Worm (Caenorhabditis elegans) whole organism, L2 larva: Measurements from ENCODE around the gene rga-1.
"Not testable (repeated sequence)": the region's sequence is repeated elsewhere in the genome, so short reads cannot be mapped to it uniquely, and the experiment has no call there.

Experiments
- C34F6.9 ChIP-seq: fragments of 150-350 bp; optimal IDR thresholded peaks from 2 replicates; lab custom pipeline; 2014; ENCODE audit warnings: missing biosample characterization, missing genetic modification characterization
- F13H6.1 ChIP-seq: sonication (generic microtip); optimal IDR thresholded peaks from 2 replicates; lab custom pipeline; 2016; ENCODE audit warnings: missing genetic modification characterization, missing compliant biosample characterization
- R02D3.7 ChIP-seq: fragments of 150-350 bp; optimal IDR thresholded peaks from 2 replicates; lab custom pipeline; 2014; ENCODE audit warnings: missing biosample characterization, missing genetic modification characterization
- Y55F3AM.14 ChIP-seq: fragments of 200-800 bp; sonication (Bioruptor generic); optimal IDR thresholded peaks from 2 replicates; lab custom pipeline; 2018; ENCODE audit warnings: mild to moderate bottlenecking, missing genetic modification characterization, missing compliant biosample characterization
- ZK546.5 ChIP-seq: sonication (generic microtip); optimal IDR thresholded peaks from 2 replicates; lab custom pipeline; 2017; ENCODE audit warnings: missing biosample characterization, missing genetic modification characterization
- alr-1 ChIP-seq: fragments of 150-350 bp; optimal IDR thresholded peaks from 2 replicates; lab custom pipeline; 2014; ENCODE audit warnings: missing biosample characterization, missing genetic modification characterization
- aly-2 ChIP-seq: fragments of 150-350 bp; optimal IDR thresholded peaks from 2 replicates; lab custom pipeline; 2014; ENCODE audit warnings: missing biosample characterization, missing genetic modification characterization
- blmp-1 ChIP-seq: sonication (generic microtip); optimal IDR thresholded peaks from 2 replicates; lab custom pipeline; 2017; ENCODE audit warnings: missing genetic modification characterization, mild to moderate bottlenecking, missing compliant biosample characterization, antibody characterized with exemption, moderate library complexity; ENCODE audit not compliant: insufficient read depth
- ceh-16 ChIP-seq: fragments of 150-350 bp; optimal IDR thresholded peaks from 2 replicates; lab custom pipeline; 2014; ENCODE audit warnings: missing biosample characterization, missing genetic modification characterization
- ceh-82 ChIP-seq: fragments of 150-350 bp; optimal IDR thresholded peaks from 2 replicates; lab custom pipeline; 2014; ENCODE audit warnings: missing biosample characterization, missing genetic modification characterization
- crh-2 ChIP-seq: sonication (generic microtip); optimal IDR thresholded peaks from 2 replicates; lab custom pipeline; 2017; ENCODE audit warnings: missing biosample characterization, missing genetic modification characterization
- dmd-4 ChIP-seq: sonication (generic microtip); optimal IDR thresholded peaks from 2 replicates; lab custom pipeline; 2017; ENCODE audit warnings: missing biosample characterization, missing genetic modification characterization
- elt-3 ChIP-seq: sonication (generic microtip); optimal IDR thresholded peaks from 2 replicates; lab custom pipeline; 2017; ENCODE audit warnings: missing biosample characterization, missing genetic modification characterization
- fos-1 ChIP-seq: fragments of 150-350 bp; optimal IDR thresholded peaks from 2 replicates; lab custom pipeline; 2014; ENCODE audit warnings: missing biosample characterization, missing genetic modification characterization
- gmeb-1 ChIP-seq: fragments of 150-350 bp; optimal IDR thresholded peaks from 2 replicates; lab custom pipeline; 2014; ENCODE audit warnings: missing biosample characterization, missing genetic modification characterization
- lin-13 ChIP-seq: fragments of 150-350 bp; optimal IDR thresholded peaks from 2 replicates; lab custom pipeline; 2014; ENCODE audit warnings: missing biosample characterization, missing genetic modification reagents, missing genetic modification characterization
- lin-39 ChIP-seq: fragments of 150-350 bp; optimal IDR thresholded peaks from 2 replicates; lab custom pipeline; 2014; ENCODE audit warnings: missing biosample characterization, missing genetic modification reagents, missing genetic modification characterization
- lsy-2 ChIP-seq, 2 experiments: fragments of 150-350 bp in 1 of 2; sonication (generic microtip) in 1 of 2; optimal IDR thresholded peaks; 2 replicates each; lab custom pipeline; 2014 to 2017; ENCODE audit warnings: missing biosample characterization in 2 of 2, missing genetic modification characterization in 2 of 2
- mab-5 ChIP-seq: fragments of 150-350 bp; optimal IDR thresholded peaks from 2 replicates; lab custom pipeline; 2014; ENCODE audit warnings: missing biosample characterization, missing genetic modification characterization
- nhr-10 ChIP-seq: sonication (generic microtip); optimal IDR thresholded peaks from 2 replicates; lab custom pipeline; 2017; ENCODE audit warnings: missing biosample characterization, missing genetic modification characterization
- nhr-12 ChIP-seq: fragments of 150-350 bp; optimal IDR thresholded peaks from 2 replicates; lab custom pipeline; 2014; ENCODE audit warnings: missing biosample characterization, missing genetic modification characterization
- nhr-129 ChIP-seq: fragments of 150-350 bp; optimal IDR thresholded peaks from 2 replicates; lab custom pipeline; 2014; ENCODE audit warnings: missing biosample characterization, missing genetic modification characterization
- nhr-21 ChIP-seq: fragments of 150-350 bp; optimal IDR thresholded peaks from 2 replicates; lab custom pipeline; 2014; ENCODE audit warnings: missing biosample characterization, missing genetic modification characterization
- nhr-6 ChIP-seq: fragments of 150-350 bp; optimal IDR thresholded peaks from 2 replicates; lab custom pipeline; 2014; ENCODE audit warnings: missing biosample characterization, missing genetic modification characterization
- nhr-77 ChIP-seq: fragments of 150-350 bp; optimal IDR thresholded peaks from 2 replicates; lab custom pipeline; 2014; ENCODE audit warnings: missing biosample characterization, missing genetic modification characterization
- peb-1 ChIP-seq: fragments of 150-350 bp; optimal IDR thresholded peaks from 2 replicates; lab custom pipeline; 2014; ENCODE audit warnings: missing biosample characterization, missing genetic modification characterization
- sem-4 ChIP-seq: fragments of 150-350 bp; optimal IDR thresholded peaks from 2 replicates; lab custom pipeline; 2014; ENCODE audit warnings: missing biosample characterization, missing genetic modification reagents, missing genetic modification characterization
- sma-9 ChIP-seq, 2 experiments: fragments of 150-350 bp in 1 of 2; sonication (generic microtip) in 1 of 2; optimal IDR thresholded peaks; 2 replicates each; lab custom pipeline; 2014 to 2016; ENCODE audit warnings: missing genetic modification characterization in 2 of 2, mild to moderate bottlenecking in 1 of 2, missing biosample characterization in 1 of 2, missing compliant biosample characterization in 1 of 2, missing genetic modification reagents in 1 of 2, moderate library complexity in 1 of 2
- unc-39 ChIP-seq: fragments of 150-350 bp; optimal IDR thresholded peaks from 2 replicates; lab custom pipeline; 2014; ENCODE audit warnings: missing biosample characterization, missing genetic modification characterization
- unc-55 ChIP-seq: fragments of 150-350 bp; sonication (generic microtip); optimal IDR thresholded peaks from 3 replicates; lab custom pipeline; 2014; ENCODE audit warnings: missing biosample characterization, missing genetic modification reagents, missing genetic modification characterization
- unc-62 ChIP-seq: fragments of 150-350 bp; optimal IDR thresholded peaks from 2 replicates; lab custom pipeline; 2014; ENCODE audit warnings: missing biosample characterization, missing genetic modification reagents, missing genetic modification characterization
- ztf-1 ChIP-seq: fragments of 200-800 bp; sonication (Bioruptor generic); conservative IDR thresholded peaks from 2 replicates; pipeline ENCODE4 v1.3.6; 2022; ENCODE audit warnings: missing genetic modification characterization, missing compliant biosample characterization
- ztf-11 ChIP-seq: sonication (generic microtip); optimal IDR thresholded peaks from 2 replicates; lab custom pipeline; 2017; ENCODE audit warnings: missing biosample characterization, missing genetic modification characterization

Gene rga-1

DNA sequence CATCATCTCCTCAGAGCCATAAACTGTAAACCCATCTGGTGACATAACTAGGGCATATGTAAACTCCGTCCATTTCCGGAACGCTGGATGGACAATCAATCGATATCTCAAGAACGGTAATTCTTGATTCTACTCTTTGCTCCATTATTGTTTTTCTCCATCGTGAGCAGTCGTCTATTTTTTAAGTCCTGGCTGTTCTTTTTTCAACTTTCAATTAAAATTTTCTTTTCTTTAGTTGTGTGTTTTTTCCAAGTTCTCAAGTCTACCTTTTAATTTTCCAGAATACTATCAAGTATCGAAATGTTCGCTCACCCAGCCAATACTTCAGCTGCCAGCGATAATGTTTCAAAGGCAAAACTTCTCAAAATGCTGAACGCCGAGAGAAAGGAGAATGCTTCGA is 30.8 kb upstream of the rga-1 start, which contains the start of gene C05D12.5:
Gene C05D12.5 (plus strand): TSS at position 301 of the 400 bp plus-strand sequence.
- no peak for TF ChIP-seq ztf-1 (GFP tag; lab: Robert Waterston, UW)
- TF ChIP-seq ceh-82, result no peak
- TF ChIP-seq sma-9 (GFP tag; optimal IDR thresholded peaks at IDR 0.05; lab: Kevin White, UChicago), result no peak
- no peak for TF ChIP-seq sma-9 (tag; optimal IDR thresholded peaks at IDR 0.05; lab: Kevin White, UChicago)
- TF ChIP-seq nhr-6, result no peak
- no peak for TF ChIP-seq F13H6.1 (tag; lab: Kevin White, UChicago)
- TF ChIP-seq nhr-10 (tag; lab: Kevin White, UChicago), result no peak
- no peak for TF ChIP-seq ceh-16 (tag; lab: Kevin White, UChicago)
- no peak for TF ChIP-seq alr-1 (tag; lab: Kevin White, UChicago)
- no peak for TF ChIP-seq C34F6.9
- TF ChIP-seq mab-5, result no peak
- no peak for TF ChIP-seq crh-2 (tag; lab: Kevin White, UChicago)
- no peak for TF ChIP-seq ZK546.5
- no peak for TF ChIP-seq dmd-4 (tag; lab: Kevin White, UChicago)
- no peak for TF ChIP-seq sem-4
- TF ChIP-seq ztf-11 (tag; lab: Kevin White, UChicago), result no peak
- no peak for TF ChIP-seq unc-62 (GFP tag; lab: Kevin White, UChicago)

DNA sequence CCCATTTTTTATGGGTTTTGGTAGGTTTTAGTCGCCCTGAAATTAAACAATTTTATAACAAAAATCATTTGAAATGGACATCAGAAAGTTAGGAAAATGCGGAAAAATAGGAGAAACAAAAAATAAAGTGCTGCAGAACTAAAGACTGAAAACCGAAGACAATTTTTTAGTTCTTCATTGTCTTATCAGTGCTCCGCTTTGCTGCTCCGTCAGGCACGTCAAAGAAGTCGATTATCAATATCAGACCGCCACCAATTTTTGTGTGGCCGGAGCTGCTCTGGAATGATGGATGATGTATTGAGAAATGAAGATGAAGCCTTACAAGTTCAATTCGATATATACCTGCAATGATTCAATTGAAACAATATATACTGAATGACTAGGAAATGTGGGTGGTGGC is 26.3 kb upstream of the rga-1 start, which contains the start of gene vha-6:
Gene vha-6 (minus strand): TSS at position 36 of the 400 bp plus-strand sequence.
- no peak for TF ChIP-seq nhr-12 (tag; lab: Kevin White, UChicago)
- peak; percentile 52 for TF ChIP-seq fos-1 (tag; lab: Kevin White, UChicago)
- TF ChIP-seq nhr-10 (tag; lab: Kevin White, UChicago), result no peak
- TF ChIP-seq R02D3.7 (tag; lab: Kevin White, UChicago), result no peak
- TF ChIP-seq crh-2 (tag; lab: Kevin White, UChicago), result peak; percentile 39
- TF ChIP-seq elt-3 (tag; lab: Kevin White, UChicago), result no peak
- no peak for TF ChIP-seq nhr-77

DNA sequence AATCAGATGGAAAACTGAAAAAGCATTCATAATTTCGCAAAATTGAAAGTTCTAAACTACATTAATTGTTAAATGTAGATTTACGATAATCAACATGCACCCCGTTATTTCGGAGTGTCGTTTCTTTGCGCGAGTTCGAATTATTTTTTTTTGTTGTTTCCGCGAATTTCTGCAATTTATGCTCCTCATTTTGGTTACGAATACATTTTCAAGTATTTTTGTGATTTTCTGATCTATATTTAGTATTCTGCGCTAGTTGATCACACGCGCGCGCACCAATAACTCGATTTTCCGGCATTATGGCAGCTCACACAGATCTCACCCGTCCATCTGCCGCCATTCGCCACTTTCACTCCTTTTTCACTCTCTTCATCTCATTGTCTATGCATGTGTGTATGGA is 24.4 kb upstream of the rga-1 start, which contains the start of gene VW02B12L.2:
Gene VW02B12L.2 (minus strand): TSS at position 65 of the 400 bp plus-strand sequence.
- TF ChIP-seq nhr-12 (tag; lab: Kevin White, UChicago) (no peak), sma-9 (GFP tag; optimal IDR thresholded peaks at IDR 0.05; lab: Kevin White, UChicago) (peak; percentile 33), sma-9 (tag; optimal IDR thresholded peaks at IDR 0.05; lab: Kevin White, UChicago) (no peak), C34F6.9 (peak; percentile 72), Y55F3AM.14 (GFP tag; lab: Kevin White, UChicago) (no peak), nhr-21 (tag; lab: Kevin White, UChicago) (no peak), lin-39 (tag; lab: Kevin White, UChicago) (no peak), unc-55 (peak; percentile 78), blmp-1 (tag; lab: Kevin White, UChicago) (peak; percentile 8), R02D3.7 (tag; lab: Kevin White, UChicago) (peak; percentile 73), gmeb-1 (tag; lab: Kevin White, UChicago) (peak; percentile 81), lsy-2 (tag; optimal IDR thresholded peaks at IDR 0.05; lab: Kevin White, UChicago) (peak; percentile 34 to 72), nhr-129 (peak; percentile 51), lin-13 (GFP tag; lab: Kevin White, UChicago) (peak; percentile 22)

DNA sequence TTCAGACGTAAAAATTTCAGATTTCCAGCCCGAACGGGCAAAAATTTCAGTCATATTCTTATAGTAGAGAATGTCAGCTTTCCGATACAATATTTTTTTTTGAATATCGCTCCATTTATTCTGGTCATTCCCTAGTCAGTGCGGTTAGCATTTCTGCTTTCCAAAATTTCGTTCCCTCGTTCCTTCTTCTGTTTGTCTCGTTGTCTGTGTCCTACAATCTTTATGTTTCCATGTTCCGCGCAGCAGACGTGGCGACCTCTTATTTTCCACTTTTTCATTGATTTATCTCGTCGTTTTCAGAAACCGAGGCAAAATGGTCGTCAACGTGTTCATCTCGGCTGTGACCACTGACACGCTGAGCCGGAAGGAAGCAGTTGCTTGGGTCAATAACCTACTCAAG is 22.3 kb upstream of the rga-1 start, which contains the start of gene ebp-2:
Gene ebp-2 (plus strand): TSS at position 301 of the 400 bp plus-strand sequence.
- TF ChIP-seq sma-9 (GFP tag; optimal IDR thresholded peaks at IDR 0.05; lab: Kevin White, UChicago); sma-9 (tag; optimal IDR thresholded peaks at IDR 0.05; lab: Kevin White, UChicago); aly-2; unc-62 (GFP tag; lab: Kevin White, UChicago): not testable (repeated sequence)

DNA sequence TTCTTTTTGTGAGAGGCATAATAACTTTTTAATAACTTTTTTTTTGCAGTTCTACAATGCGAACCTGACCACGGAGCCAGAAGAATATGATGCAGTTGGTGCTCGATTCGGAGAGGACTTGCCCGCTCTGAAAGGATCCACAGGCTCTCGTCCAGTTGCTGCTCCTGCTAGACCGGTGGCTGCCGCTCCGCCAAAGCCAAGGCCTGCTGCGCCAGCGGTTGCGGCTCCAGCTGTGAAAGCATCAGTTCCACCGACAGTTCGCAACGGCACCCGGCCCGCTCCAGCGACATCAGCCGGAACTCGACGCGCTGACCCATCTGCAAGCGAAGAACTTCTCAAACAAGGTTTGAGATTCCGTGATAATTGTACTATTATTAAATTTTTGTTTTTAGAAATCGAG is 21.6 kb upstream of the rga-1 start:
- TF ChIP-seq nhr-12 (tag; lab: Kevin White, UChicago) (no peak), ztf-11 (tag; lab: Kevin White, UChicago) (no peak), unc-39 (tag; lab: Kevin White, UChicago) (no peak), peb-1 (no peak), nhr-77 (no peak), lin-13 (GFP tag; lab: Kevin White, UChicago) (no peak)
